Fruit fly (Drosophila melanogaster): ENCODE data around the gene CG14104.

CG14104 gene

DNA sequence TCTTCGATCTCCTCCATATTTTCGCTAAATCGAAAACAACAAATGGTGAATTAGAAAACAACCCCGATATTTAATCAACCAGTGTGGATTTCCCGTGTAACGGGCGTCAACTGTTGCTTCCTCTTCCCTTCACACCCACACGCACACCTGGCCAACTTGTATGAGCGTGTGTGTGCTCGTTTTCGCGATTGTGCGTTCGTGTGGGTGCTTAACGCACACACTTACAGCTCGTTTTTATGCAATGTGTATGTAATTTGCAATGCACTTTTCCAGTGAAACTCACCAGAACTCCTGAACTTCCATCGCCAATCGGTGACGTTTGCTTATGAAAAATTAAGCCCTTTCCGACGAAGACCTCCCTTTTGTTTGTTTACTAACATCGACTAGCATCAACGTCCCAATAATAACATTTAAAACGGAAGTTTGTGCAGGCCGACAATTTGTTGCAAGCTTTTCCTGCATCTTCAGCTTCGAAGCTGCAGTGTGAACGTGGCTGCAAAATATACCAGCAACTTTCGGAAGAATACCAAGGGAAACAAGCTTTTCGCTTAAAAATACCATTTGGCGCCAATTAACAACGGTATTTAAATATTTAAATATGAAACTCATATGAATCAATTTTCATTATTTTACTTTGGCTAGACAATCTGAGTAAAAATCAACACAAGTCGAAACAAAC, 8.6 kb upstream of the CG14104 start, which contains the start of gene cyc:
Gene cyc (minus strand): TSS at position 467 of the 679 bp plus-strand sequence.
- TF ChIP-seq insv (optimal IDR thresholded peaks at IDR 0.05) = no peak
- TF ChIP-seq h (optimal IDR thresholded peaks at IDR 0.05) = no peak
- TF ChIP-seq Sin3A (optimal IDR thresholded peaks at IDR 0.05) = no peak
- TF ChIP-seq psq (optimal IDR thresholded peaks at IDR 0.05) = no peak
- TF ChIP-seq ttk (optimal IDR thresholded peaks at IDR 0.05) = no peak
- TF ChIP-seq Myc (optimal IDR thresholded peaks at IDR 0.05) = no peak

DNA sequence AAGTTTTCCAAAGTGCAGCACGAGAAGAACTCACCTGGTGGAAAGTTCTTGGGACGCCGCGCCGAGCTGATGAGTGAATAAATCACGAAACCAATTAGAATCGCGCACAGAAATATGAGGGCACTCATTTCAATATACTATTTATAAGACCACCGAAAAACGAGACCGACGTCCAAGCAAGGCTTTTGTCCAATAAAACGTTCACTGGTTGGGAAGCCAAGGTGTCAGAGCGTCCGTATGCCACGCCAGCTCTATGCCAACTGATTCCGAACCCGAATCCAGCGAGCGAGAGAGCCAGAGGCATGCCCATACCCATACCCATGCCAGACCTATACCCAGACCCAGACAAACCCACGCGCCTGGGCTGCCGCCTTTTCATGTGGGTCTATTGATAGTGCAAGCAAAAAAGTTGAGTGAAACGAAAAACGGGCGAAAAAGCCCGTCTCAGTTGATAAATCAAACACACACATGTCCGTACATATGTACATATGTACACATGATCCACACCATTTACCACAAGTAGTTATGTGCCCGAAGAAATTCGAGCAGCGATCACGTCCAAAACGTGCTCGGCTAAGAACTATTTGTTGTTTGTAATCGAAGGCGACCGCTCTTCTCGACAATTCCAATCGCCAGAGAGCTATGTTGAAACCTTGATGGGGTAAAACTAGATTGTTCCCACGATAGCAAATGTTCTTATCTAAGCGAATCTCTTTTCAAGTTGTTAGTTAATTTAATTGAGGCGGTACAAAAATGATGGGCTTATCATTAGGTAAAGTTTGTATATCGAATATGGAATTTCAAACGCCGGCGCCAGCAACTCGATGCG, 6.3 kb upstream of the CG14104 start, which contains the start of gene Cyp305a1:
Gene Cyp305a1 (minus strand): TSS at position 265 of the 829 bp plus-strand sequence.
- TF ChIP-seq ttk (optimal IDR thresholded peaks at IDR 0.05) (no peak), h (optimal IDR thresholded peaks at IDR 0.05) (no peak), insv (optimal IDR thresholded peaks at IDR 0.05) (no peak), psq (optimal IDR thresholded peaks at IDR 0.05) (no peak), Myc (optimal IDR thresholded peaks at IDR 0.05) (no peak), Sin3A (optimal IDR thresholded peaks at IDR 0.05) (no peak)

DNA sequence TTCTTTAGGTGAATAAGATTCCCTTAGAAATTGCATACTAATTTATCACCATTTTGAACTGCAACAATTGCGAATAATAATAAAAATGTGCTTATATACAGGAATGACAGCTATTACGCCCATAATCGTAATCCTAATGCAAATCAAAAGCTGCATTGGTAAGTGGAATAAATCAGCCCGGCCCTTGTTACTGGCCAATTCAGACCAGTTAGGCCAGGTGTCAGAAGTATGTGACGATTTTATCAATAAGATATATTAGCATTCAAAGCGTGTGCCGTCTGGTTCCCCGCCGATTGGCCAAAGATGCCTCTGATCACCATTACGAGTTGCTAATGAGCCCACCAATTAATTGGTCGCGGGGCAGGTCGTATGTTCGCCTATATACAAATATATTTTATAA, 5.5 kb upstream of the CG14104 start:
- TF ChIP-seq h (optimal IDR thresholded peaks at IDR 0.05) (no peak), Sin3A (optimal IDR thresholded peaks at IDR 0.05) (no peak), psq (optimal IDR thresholded peaks at IDR 0.05) (no peak), ttk (optimal IDR thresholded peaks at IDR 0.05) (no peak), insv (optimal IDR thresholded peaks at IDR 0.05) (no peak), Myc (optimal IDR thresholded peaks at IDR 0.05) (no peak)

DNA sequence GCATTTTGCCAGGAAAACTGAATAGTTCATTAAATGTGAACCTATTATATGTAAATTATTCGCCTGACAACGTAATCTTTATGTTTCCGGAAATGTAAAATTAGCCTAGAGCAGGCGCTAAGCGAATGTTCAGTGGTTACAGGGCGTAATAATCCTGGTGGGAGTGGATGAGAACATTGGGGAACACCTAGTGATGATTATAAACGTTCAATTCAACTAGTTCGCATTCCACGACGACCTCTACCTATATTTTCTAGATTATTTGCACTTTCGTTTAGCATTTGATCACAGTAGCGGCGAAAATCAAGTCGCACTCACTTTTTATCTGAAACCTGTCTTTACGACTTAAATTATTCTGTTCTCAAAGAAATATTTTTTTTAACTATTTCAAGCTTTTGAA, 522 bp upstream of the CG14104 start:
- no peak for TF ChIP-seq h (optimal IDR thresholded peaks at IDR 0.05)
- no peak for TF ChIP-seq Myc (optimal IDR thresholded peaks at IDR 0.05)
- TF ChIP-seq psq (optimal IDR thresholded peaks at IDR 0.05) = no peak
- no peak for TF ChIP-seq insv (optimal IDR thresholded peaks at IDR 0.05)
- TF ChIP-seq ttk (optimal IDR thresholded peaks at IDR 0.05) = no peak
- TF ChIP-seq Sin3A (optimal IDR thresholded peaks at IDR 0.05) = no peak

DNA sequence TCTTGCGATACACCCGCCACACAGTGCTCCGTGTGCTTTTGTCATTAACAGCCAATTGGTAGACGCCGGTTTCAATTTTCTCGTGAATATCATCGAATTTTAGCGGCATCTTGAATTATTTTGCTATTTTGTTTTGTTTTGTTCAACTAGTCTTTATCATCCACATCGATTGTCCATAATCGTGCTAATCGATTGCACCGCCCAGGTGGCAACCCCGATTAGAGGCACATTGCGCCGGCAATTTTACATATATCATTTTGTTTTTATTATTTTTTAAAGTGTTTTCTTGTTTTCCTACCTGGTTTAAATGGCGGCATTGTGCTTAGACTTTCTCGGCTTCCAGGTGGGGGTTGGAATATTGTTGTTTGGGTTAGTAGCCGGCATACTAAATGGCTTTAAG, 1.1 kb downstream of the CG14104 start, which contains the start of gene CG34116:
Gene CG34116 (minus strand): TSS at position 142 of the 400 bp plus-strand sequence.
- TF ChIP-seq insv (optimal IDR thresholded peaks at IDR 0.05) (no peak), Sin3A (optimal IDR thresholded peaks at IDR 0.05) (no peak), ttk (optimal IDR thresholded peaks at IDR 0.05) (no peak), Myc (optimal IDR thresholded peaks at IDR 0.05) (no peak), psq (optimal IDR thresholded peaks at IDR 0.05) (no peak), h (optimal IDR thresholded peaks at IDR 0.05) (no peak)

DNA sequence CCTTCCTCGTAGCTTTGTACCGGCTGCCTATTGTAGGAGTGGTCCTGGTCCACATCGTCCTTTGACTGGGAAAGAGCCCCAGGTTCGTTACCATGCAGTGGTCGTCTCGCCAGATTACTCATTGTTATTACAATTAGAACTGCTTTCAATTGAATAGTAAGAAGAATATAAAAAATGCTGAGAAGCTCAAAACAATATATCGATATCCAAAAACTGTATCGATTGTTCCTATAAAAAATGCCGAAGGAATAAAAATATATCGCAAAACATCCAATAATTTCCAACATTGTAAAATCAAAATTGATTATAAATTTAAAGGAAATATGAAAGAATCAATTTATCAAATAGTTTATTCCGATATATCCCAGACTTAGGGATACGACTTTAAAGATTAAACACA, 2.1 kb downstream of the CG14104 start, which contains the start of the genes TORIP and Ccdc58:
Gene TORIP (minus strand): TSS at position 173 of the 400 bp plus-strand sequence.
Gene Ccdc58 (plus strand): TSS at position 274 of the 400 bp plus-strand sequence.
- TF ChIP-seq h (optimal IDR thresholded peaks at IDR 0.05) (no peak), ttk (optimal IDR thresholded peaks at IDR 0.05) (no peak), insv (optimal IDR thresholded peaks at IDR 0.05) (no peak), psq (optimal IDR thresholded peaks at IDR 0.05) (no peak), Sin3A (optimal IDR thresholded peaks at IDR 0.05) (no peak), Myc (optimal IDR thresholded peaks at IDR 0.05) (no peak)

DNA sequence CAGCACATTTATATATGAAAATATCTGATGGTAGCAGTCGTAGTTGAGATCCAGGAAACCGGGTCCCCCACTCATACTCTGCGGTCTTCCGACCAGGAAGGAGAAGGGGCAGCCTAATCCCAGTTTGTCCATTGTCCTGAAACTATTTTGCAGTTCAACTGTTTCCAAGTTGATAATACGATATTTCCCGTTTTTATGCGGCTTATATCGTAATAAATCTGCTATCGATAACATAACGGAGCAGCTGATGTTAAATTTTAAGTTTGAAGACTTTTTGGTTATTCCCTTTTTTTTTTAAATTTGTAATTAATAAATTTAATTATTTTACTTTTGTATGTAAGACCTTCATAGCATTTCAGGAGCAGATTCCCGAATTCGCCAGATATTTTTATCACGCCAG, 5.9 kb downstream of the CG14104 start, which contains the start of gene CG14102:
Gene CG14102 (minus strand): TSS at position 187 of the 400 bp plus-strand sequence.
- TF ChIP-seq insv (optimal IDR thresholded peaks at IDR 0.05) = no peak
- no peak for TF ChIP-seq psq (optimal IDR thresholded peaks at IDR 0.05)
- TF ChIP-seq Sin3A (optimal IDR thresholded peaks at IDR 0.05) = no peak
- TF ChIP-seq h (optimal IDR thresholded peaks at IDR 0.05) = no peak
- TF ChIP-seq Myc (optimal IDR thresholded peaks at IDR 0.05) = no peak
- no peak for TF ChIP-seq ttk (optimal IDR thresholded peaks at IDR 0.05)

DNA sequence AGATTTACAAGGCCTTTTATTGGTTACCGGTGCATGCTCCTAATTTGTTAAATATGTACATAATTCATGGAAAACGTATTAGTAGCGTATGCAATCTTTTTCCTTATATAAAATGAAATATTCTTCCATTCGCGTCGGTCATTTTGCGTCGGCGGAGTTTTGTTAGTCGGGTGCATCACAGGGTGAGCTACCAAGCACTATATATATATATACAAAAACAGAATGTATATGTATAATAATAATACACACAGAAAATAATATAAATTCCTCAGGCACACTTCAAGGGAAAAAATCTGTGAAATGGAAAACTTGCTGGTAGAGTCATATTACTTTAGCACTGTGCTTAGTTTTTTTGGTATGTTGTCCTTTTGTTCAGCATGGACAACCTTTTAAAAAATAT, 8.0 kb downstream of the CG14104 start, which contains the start of gene Ir76a:
Gene Ir76a (plus strand): TSS at position 301 of the 400 bp plus-strand sequence.
- TF ChIP-seq insv (optimal IDR thresholded peaks at IDR 0.05) (no peak), Myc (optimal IDR thresholded peaks at IDR 0.05) (no peak), h (optimal IDR thresholded peaks at IDR 0.05) (no peak), ttk (optimal IDR thresholded peaks at IDR 0.05) (no peak), Sin3A (optimal IDR thresholded peaks at IDR 0.05) (no peak), psq (optimal IDR thresholded peaks at IDR 0.05) (no peak)

DNA sequence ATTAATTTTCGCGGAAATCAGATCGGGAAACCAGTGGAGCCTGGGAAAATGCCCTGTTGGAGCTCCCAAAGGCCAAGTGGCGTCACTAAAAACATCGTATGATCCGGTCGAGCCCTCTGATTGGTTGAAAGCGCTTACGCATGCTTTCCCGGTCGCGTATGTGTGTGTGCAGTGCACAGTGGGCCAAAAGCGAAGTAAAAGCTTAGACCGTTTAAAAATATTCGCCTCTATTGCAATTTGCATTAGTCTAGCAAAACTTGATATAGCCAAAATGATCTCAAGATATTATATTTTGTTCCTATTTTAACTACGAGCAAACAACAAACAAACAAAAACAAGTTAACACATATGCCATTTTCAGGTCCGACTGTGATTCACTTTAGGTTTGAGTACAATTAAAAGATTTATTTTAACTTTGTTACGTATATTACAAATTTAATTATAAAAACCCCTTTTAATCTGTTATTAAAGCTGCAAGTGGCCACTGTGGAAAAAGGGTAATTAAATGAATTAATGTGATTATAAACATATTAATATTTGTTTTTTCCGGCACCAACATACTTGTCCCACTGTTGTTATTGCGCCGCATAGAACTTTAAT, 12.7 kb downstream of the CG14104 start:
- TF ChIP-seq Myc (optimal IDR thresholded peaks at IDR 0.05) (no peak), insv (optimal IDR thresholded peaks at IDR 0.05) (no peak), psq (optimal IDR thresholded peaks at IDR 0.05) (no peak), Sin3A (optimal IDR thresholded peaks at IDR 0.05) (no peak), h (optimal IDR thresholded peaks at IDR 0.05) (no peak)

DNA sequence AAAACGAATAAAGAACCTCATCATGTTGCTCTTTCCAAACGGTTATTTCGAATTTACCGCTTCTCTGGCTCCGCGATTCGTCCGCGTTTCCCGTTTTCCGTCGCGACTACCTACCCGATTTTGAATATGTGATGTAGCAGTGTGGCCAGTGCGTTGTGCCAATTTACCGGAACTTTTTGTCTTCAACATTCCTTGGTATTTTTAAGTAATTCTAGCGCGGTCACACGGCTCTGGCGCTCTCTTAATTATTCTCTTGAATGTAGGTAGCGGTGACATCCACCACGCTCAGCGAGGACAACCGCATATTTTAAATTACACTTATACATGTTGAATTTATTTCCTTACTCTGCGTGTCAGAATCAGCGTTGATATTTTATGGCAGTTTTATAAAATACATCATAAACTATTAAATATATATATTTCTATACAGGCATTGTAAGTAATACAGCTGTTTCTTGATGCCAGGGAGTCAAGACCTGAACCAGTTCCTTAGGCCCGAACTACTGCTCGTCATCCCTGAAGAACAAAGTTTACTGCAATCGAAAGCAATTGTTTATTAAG, 13.5 kb downstream of the CG14104 start, which contains the start of the genes CG42637, Gyc76C and SREBP:
Gene CG42637 (minus strand): TSS at position 132 of the 561 bp plus-strand sequence.
Gene Gyc76C (minus strand): TSS at position 132 of the 561 bp plus-strand sequence.
Gene SREBP (plus strand): TSS at position 498 of the 561 bp plus-strand sequence.
- TF ChIP-seq h (optimal IDR thresholded peaks at IDR 0.05) = no peak
- peak; percentile 43 for TF ChIP-seq Sin3A (optimal IDR thresholded peaks at IDR 0.05)

Data from Kc167 (cell line).